Fruit fly (Drosophila melanogaster): Measurements from ENCODE around the gene Nop56.
A peak's percentile ranks its signal among the peaks of the same experiment; 100 is the strongest.

Gene Nop56

DNA sequence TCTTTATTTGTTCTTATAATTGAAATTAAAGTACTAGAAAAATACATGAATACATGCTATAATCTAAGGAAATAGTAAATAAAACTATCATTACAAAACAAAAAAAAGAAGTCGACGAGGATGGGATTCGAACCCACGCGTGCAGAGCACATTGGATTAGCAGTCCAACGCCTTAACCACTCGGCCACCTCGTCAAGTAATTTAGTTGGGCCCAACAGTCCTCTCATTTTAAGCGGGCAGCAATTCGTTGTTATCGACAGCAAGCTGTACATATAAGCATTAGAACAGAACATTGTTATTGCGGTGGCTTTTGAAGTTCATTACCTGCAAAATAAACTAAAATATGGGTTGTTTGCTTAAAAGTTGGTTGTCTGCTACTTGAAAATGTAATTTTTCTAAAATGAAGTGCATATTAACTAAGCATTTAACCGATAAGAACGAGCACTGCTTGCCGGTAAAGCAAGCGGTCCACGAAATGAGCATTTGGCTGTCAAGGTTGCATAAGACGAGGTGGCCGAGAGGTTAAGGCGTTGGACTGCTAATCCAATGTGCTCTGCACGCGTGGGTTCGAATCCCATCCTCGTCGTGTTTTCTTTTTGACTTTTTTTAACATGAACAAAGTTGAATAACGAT, 23.7 kb downstream of the Nop56 start:
- TF ChIP-seq insv (GFP tag; optimal IDR thresholded peaks at IDR 0.05): no peak
- peak; percentile 54; the same call in 1 of the 2 replicates for TF ChIP-seq CG13287 (GFP tag; IDR thresholded peaks at IDR 0.05; ENCODE audit: partially characterized antibody)
- no peak for TF ChIP-seq CG7745 (tag; optimal IDR thresholded peaks at IDR 0.05)
- no peak for TF ChIP-seq CG8281 (tag; optimal IDR thresholded peaks at IDR 0.05)
- peak; percentile 81 for TF ChIP-seq CG8478 (optimal IDR thresholded peaks at IDR 0.05)
- no peak for TF ChIP-seq ham (GFP tag; IDR thresholded peaks at IDR 0.05)
- TF ChIP-seq wek (GFP tag; optimal IDR thresholded peaks at IDR 0.05): no peak
- no peak for TF ChIP-seq corto (GFP tag; optimal IDR thresholded peaks at IDR 0.05)
- TF ChIP-seq nmo (GFP tag; optimal IDR thresholded peaks at IDR 0.05): peak; percentile 22
- TF ChIP-seq CG9727 (GFP tag; optimal IDR thresholded peaks at IDR 0.05): no peak
- no peak for TF ChIP-seq luna (GFP tag; optimal IDR thresholded peaks at IDR 0.05)
- TF ChIP-seq Dp (GFP tag; optimal IDR thresholded peaks at IDR 0.05): no peak
- no peak for TF ChIP-seq CG8765 (GFP tag; IDR thresholded peaks at IDR 0.05)
- peak; percentile 44; the same call in 1 of the 2 replicates for TF ChIP-seq inv (GFP tag; IDR thresholded peaks at IDR 0.05; ENCODE audit: partially characterized antibody)
- no peak for TF ChIP-seq CG2712 (tag; optimal IDR thresholded peaks at IDR 0.05)
- no peak for TF ChIP-seq Xrp1 (GFP tag; IDR thresholded peaks at IDR 0.05)
- no peak for TF ChIP-seq D19A (tag; optimal IDR thresholded peaks at IDR 0.05)
- TF ChIP-seq ftz-f1 (GFP tag; optimal IDR thresholded peaks at IDR 0.05): peak; percentile 84
- 0 out of 2 replicates have a peak, but pooled peaks have one; percentile 16 for TF ChIP-seq CG4360 (GFP tag; IDR thresholded peaks at IDR 0.05)
- TF ChIP-seq CG17912 (GFP tag; optimal IDR thresholded peaks at IDR 0.05): no peak
- TF ChIP-seq CG12769 (tag; optimal IDR thresholded peaks at IDR 0.05): no peak
- TF ChIP-seq Spps (tag; optimal IDR thresholded peaks at IDR 0.05): no peak
- TF ChIP-seq hb (GFP tag; IDR thresholded peaks at IDR 0.05; ENCODE audit: partially characterized antibody): peak; percentile 84
- no peak for TF ChIP-seq Taf1 (GFP tag; IDR thresholded peaks at IDR 0.05)
- no peak for TF ChIP-seq lmd (GFP tag; IDR thresholded peaks at IDR 0.05)
- no peak for TF ChIP-seq br (optimal IDR thresholded peaks at IDR 0.05)
- TF ChIP-seq phol (tag; optimal IDR thresholded peaks at IDR 0.05): no peak
- TF ChIP-seq maf-S (GFP tag; optimal IDR thresholded peaks at IDR 0.05): no peak
- TF ChIP-seq Pdp1 (GFP tag; optimal IDR thresholded peaks at IDR 0.05): peak in 1 of 2 experiments; percentile 99
- no peak for TF ChIP-seq lola (GFP tag; optimal IDR thresholded peaks at IDR 0.05)
- TF ChIP-seq nom (GFP tag; optimal IDR thresholded peaks at IDR 0.05): no peak
- no peak for TF ChIP-seq lov (optimal IDR thresholded peaks at IDR 0.05)
- no peak for TF ChIP-seq lov (GFP tag; IDR thresholded peaks at IDR 0.05)
- no peak for TF ChIP-seq CG6654 (GFP tag; optimal IDR thresholded peaks at IDR 0.05)
- no peak for TF ChIP-seq az2 (GFP tag; optimal IDR thresholded peaks at IDR 0.05)
- no peak for TF ChIP-seq CG6683 (GFP tag; optimal IDR thresholded peaks at IDR 0.05)
- no peak for TF ChIP-seq Meics (GFP tag; optimal IDR thresholded peaks at IDR 0.05)
- no peak for TF ChIP-seq MTF-1 (GFP tag; optimal IDR thresholded peaks at IDR 0.05; ENCODE audit: borderline replicate concordance)
- no peak for TF ChIP-seq ac (GFP tag; optimal IDR thresholded peaks at IDR 0.05)
- TF ChIP-seq Rfx (GFP tag; IDR thresholded peaks at IDR 0.05): no peak
- TF ChIP-seq Camta (GFP tag; optimal IDR thresholded peaks at IDR 0.05): no peak
- TF ChIP-seq CG12391 (tag; optimal IDR thresholded peaks at IDR 0.05): peak; percentile 22
- TF ChIP-seq Hr51 (GFP tag; optimal IDR thresholded peaks at IDR 0.05): no peak
- TF ChIP-seq gem (tag; optimal IDR thresholded peaks at IDR 0.05): no peak
- TF ChIP-seq sima (GFP tag; optimal IDR thresholded peaks at IDR 0.05): no peak
- no peak; the same call in 2 of the 3 replicates for TF ChIP-seq zen2 (GFP tag; IDR thresholded peaks at IDR 0.05; ENCODE audit: partially characterized antibody)
- TF ChIP-seq Dbx (GFP tag; IDR thresholded peaks at IDR 0.05): no peak
- no peak for TF ChIP-seq CG9215 (GFP tag; IDR thresholded peaks at IDR 0.05)
- no peak for TF ChIP-seq CG32772 (GFP tag; IDR thresholded peaks at IDR 0.05)
- peak; percentile 100 for TF ChIP-seq Bdp1 (GFP tag; optimal IDR thresholded peaks at IDR 0.05)

Measured in whole organism, embryonic.